Worm (Caenorhabditis elegans): ENCODE data around the gene T01H3.3.

- TF ChIP-seq bed-3 (GFP tag; optimal IDR thresholded peaks at IDR 0.05) (no peak), mab-5 (tag; optimal IDR thresholded peaks at IDR 0.05) (no peak), ham-2 (GFP tag; optimal IDR thresholded peaks at IDR 0.05) (no peak)
These were observed 37.3 kb upstream of the T01H3.3 start, which contains the start of gene ZK675.4 for ce11 chrII:7911015-7911414.

All from whole organism, mixed stage, embryonic.